Worm (Caenorhabditis elegans) whole organism, young adult: ENCODE data around the gene marg-1.

Experiments
- ama-1 ChIP-seq, 3 experiments: fragments of 150-350 bp in 1 of 3; sonication (generic microtip) in 2 of 3; optimal IDR thresholded peaks; 2 replicates each; lab custom pipeline; 2014 to 2018; ENCODE audit warnings: missing biosample characterization in 2 of 3, missing genetic modification characterization in 2 of 3, missing genetic modification reagents in 2 of 3
- bed-2 ChIP-seq: fragments of 200-800 bp; sonication (Bioruptor generic); IDR thresholded peaks from 2 replicates; pipeline ENCODE4 v1.3.6; 2022; ENCODE audit warnings: missing genetic modification reagents, missing genetic modification characterization, missing compliant biosample characterization
- ceh-100 ChIP-seq: fragments of 200-800 bp; sonication (Bioruptor generic); IDR thresholded peaks from 2 replicates; pipeline ENCODE4 v1.3.6; 2022; ENCODE audit warnings: missing genetic modification reagents, missing genetic modification characterization, missing compliant biosample characterization
- ceh-27 ChIP-seq: fragments of 200-800 bp; sonication (Bioruptor generic); optimal IDR thresholded peaks from 2 replicates; lab custom pipeline; 2018; ENCODE audit warnings: mild to moderate bottlenecking, missing genetic modification characterization, moderate library complexity, missing compliant biosample characterization
- efl-1 ChIP-seq: fragments of 150-350 bp; optimal IDR thresholded peaks from 2 replicates; lab custom pipeline; 2014; ENCODE audit warnings: missing biosample characterization, missing genetic modification reagents, missing genetic modification characterization
- mcd-1 ChIP-seq: fragments of 200-800 bp; sonication (Bioruptor generic); IDR thresholded peaks from 2 replicates; pipeline ENCODE4 v1.3.6; 2022; ENCODE audit warnings: missing genetic modification reagents, missing genetic modification characterization, missing compliant biosample characterization
- nfya-1 ChIP-seq: sonication (generic microtip); optimal IDR thresholded peaks from 2 replicates; lab custom pipeline; 2017; ENCODE audit warnings: antibody characterized with exemption, missing compliant biosample characterization, missing genetic modification characterization, borderline replicate concordance; ENCODE audit not compliant: insufficient read depth
- nhr-90 ChIP-seq: sonication (generic microtip); optimal IDR thresholded peaks from 2 replicates; lab custom pipeline; 2016; ENCODE audit warnings: missing genotype, mild to moderate bottlenecking, missing genetic modification characterization, missing compliant biosample characterization
- pha-4 ChIP-seq: fragments of 150-350 bp; sonication (generic microtip); optimal IDR thresholded peaks from 2 replicates; lab custom pipeline; 2014; ENCODE audit warnings: missing biosample characterization, missing genetic modification reagents, missing genetic modification characterization
- somi-1 ChIP-seq: fragments of 200-800 bp; sonication (Bioruptor generic); optimal IDR thresholded peaks from 2 replicates; lab custom pipeline; 2018; ENCODE audit warnings: mild to moderate bottlenecking, missing genetic modification characterization, missing compliant biosample characterization

DNA sequence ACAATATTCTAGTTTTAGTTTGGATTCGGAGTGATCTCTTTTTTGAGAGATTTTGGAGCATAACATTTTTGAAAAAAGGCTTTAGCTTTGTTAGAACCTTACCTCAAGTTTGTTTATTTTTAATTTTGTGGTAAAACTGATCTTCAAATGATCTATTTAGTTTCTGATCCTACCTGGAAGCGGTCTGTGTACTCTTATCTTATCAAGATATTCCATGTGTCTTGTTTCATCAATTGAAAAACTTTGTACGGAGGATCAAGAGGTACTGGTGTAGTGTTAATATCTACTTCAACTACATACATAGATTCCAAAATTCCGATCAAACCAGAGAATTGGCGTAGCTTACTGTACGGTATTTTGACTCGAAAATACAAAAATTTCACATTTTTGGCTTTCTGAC lies 25.2 kb downstream of the marg-1 start:
- TF ChIP-seq nfya-1, result no peak
- TF ChIP-seq ama-1 (optimal IDR thresholded peaks at IDR 0.05; lab: Kevin White, UChicago), result no peak
- no peak for TF ChIP-seq ama-1 (GFP tag; optimal IDR thresholded peaks at IDR 0.05; lab: Kevin White, UChicago)
- TF ChIP-seq nhr-90 (tag; lab: Kevin White, UChicago), result no peak
- TF ChIP-seq ceh-27 (GFP tag; lab: Kevin White, UChicago), result no peak
- TF ChIP-seq efl-1 (GFP tag; lab: Kevin White, UChicago), result no peak
- TF ChIP-seq mcd-1, result no peak
- no peak for TF ChIP-seq ceh-100 (GFP tag; lab: Robert Waterston, UW)
- TF ChIP-seq pha-4 (tag; lab: Kevin White, UChicago), result no peak
- TF ChIP-seq bed-2 (GFP tag; lab: Robert Waterston, UW), result no peak
- no peak for TF ChIP-seq somi-1 (GFP tag; lab: Kevin White, UChicago)
